Fruit fly (Drosophila melanogaster): ENCODE results near the gene Dap160.

dm6 chr2L:21162875-21163274 lies 20.7 kb upstream of the Dap160 start, which contains the start of gene Nbr:
- TF ChIP-seq OdsH (GFP tag; optimal IDR thresholded peaks at IDR 0.05) = no peak
- peak; percentile 49 for TF ChIP-seq Hr83 (GFP tag; optimal IDR thresholded peaks at IDR 0.05; ENCODE audit: poor library complexity, severe bottlenecking)
- no peak for TF ChIP-seq Hr78 (GFP tag; optimal IDR thresholded peaks at IDR 0.05)
- TF ChIP-seq brk (GFP tag; optimal IDR thresholded peaks at IDR 0.05) = no peak
- no peak for TF ChIP-seq dmrt93B (GFP tag; optimal IDR thresholded peaks at IDR 0.05)

Data from whole organism, wandering third instar larva.